Fruit fly (Drosophila melanogaster) whole organism: ENCODE measurements around the gene Nca.

Source experiments
- CG8478 ChIP-seq: fragments of >200 bp; optimal IDR thresholded peaks from 2 replicates; lab custom pipeline; 2018; ENCODE audit warnings: inconsistent platforms
- Dll ChIP-seq: fragments of >200 bp; optimal IDR thresholded peaks from 2 replicates; lab custom pipeline; 2017
- pan ChIP-seq: fragments of >200 bp; optimal IDR thresholded peaks from 2 replicates; lab custom pipeline; 2017
- psq ChIP-seq: fragments of >200 bp; optimal IDR thresholded peaks from 2 replicates; lab custom pipeline; 2017
- usp ChIP-seq: fragments of >200 bp; optimal IDR thresholded peaks from 2 replicates; lab custom pipeline; 2017; ENCODE audit warnings: missing biosample characterization, missing genetic modification characterization, mixed read lengths

DNA sequence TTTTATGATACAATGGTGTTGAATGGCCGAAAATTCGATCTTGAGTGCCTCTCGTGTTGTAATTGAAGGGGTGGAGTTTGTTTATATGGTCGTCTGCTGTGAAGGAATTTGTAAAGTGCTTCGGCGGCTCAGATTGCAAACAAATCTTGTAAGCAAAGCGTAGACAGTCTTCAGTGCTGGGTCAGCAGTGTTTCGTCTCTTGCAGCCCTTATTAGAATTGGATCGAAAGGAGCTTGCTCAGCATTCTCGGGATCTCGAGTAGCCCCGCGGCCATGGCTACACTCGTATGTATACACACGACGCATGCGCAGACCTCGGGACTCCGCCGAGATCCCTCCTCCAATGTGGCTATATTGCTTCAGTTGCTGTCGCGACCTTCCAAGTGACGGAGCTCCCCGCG, 13.6 kb upstream of the Nca start:
- no peak for TF ChIP-seq pan (lab: Kevin White, UChicago)
- TF ChIP-seq psq (lab: Kevin White, UChicago), result no peak
- TF ChIP-seq Dll (lab: Kevin White, UChicago), result no peak
- no peak for TF ChIP-seq usp
- no peak for TF ChIP-seq CG8478 (lab: Kevin White, UChicago)
